Worm (Caenorhabditis elegans) whole organism, L2 larva: ENCODE results near the gene str-253.

Experiments used
- C34F6.9 ChIP-seq: fragments of 150-350 bp; optimal IDR thresholded peaks from 2 replicates; lab custom pipeline; 2014; ENCODE audit warnings: missing biosample characterization, missing genetic modification characterization
- F13H6.1 ChIP-seq: sonication (generic microtip); optimal IDR thresholded peaks from 2 replicates; lab custom pipeline; 2016; ENCODE audit warnings: missing genetic modification characterization, missing compliant biosample characterization
- Y55F3AM.14 ChIP-seq: fragments of 200-800 bp; sonication (Bioruptor generic); optimal IDR thresholded peaks from 2 replicates; lab custom pipeline; 2018; ENCODE audit warnings: mild to moderate bottlenecking, missing genetic modification characterization, missing compliant biosample characterization
- ZK546.5 ChIP-seq: sonication (generic microtip); optimal IDR thresholded peaks from 2 replicates; lab custom pipeline; 2017; ENCODE audit warnings: missing biosample characterization, missing genetic modification characterization
- aly-2 ChIP-seq: fragments of 150-350 bp; optimal IDR thresholded peaks from 2 replicates; lab custom pipeline; 2014; ENCODE audit warnings: missing biosample characterization, missing genetic modification characterization
- blmp-1 ChIP-seq: sonication (generic microtip); optimal IDR thresholded peaks from 2 replicates; lab custom pipeline; 2017; ENCODE audit warnings: missing genetic modification characterization, mild to moderate bottlenecking, missing compliant biosample characterization, antibody characterized with exemption, moderate library complexity; ENCODE audit not compliant: insufficient read depth
- crh-2 ChIP-seq: sonication (generic microtip); optimal IDR thresholded peaks from 2 replicates; lab custom pipeline; 2017; ENCODE audit warnings: missing biosample characterization, missing genetic modification characterization
- egl-27 ChIP-seq: sonication (generic microtip); optimal IDR thresholded peaks from 3 replicates; lab custom pipeline; 2017; ENCODE audit warnings: missing biosample characterization, missing genetic modification reagents, missing genetic modification characterization
- elt-3 ChIP-seq: sonication (generic microtip); optimal IDR thresholded peaks from 2 replicates; lab custom pipeline; 2017; ENCODE audit warnings: missing biosample characterization, missing genetic modification characterization
- gmeb-1 ChIP-seq: fragments of 150-350 bp; optimal IDR thresholded peaks from 2 replicates; lab custom pipeline; 2014; ENCODE audit warnings: missing biosample characterization, missing genetic modification characterization
- lin-11 ChIP-seq: fragments of 150-350 bp; sonication (generic microtip); optimal IDR thresholded peaks from 2 replicates; lab custom pipeline; 2014; ENCODE audit warnings: missing biosample characterization, missing genetic modification characterization, inconsistent platforms, mixed read lengths
- lin-13 ChIP-seq: fragments of 150-350 bp; optimal IDR thresholded peaks from 2 replicates; lab custom pipeline; 2014; ENCODE audit warnings: missing biosample characterization, missing genetic modification reagents, missing genetic modification characterization
- lin-39 ChIP-seq: fragments of 150-350 bp; optimal IDR thresholded peaks from 2 replicates; lab custom pipeline; 2014; ENCODE audit warnings: missing biosample characterization, missing genetic modification reagents, missing genetic modification characterization
- lsy-2 ChIP-seq, 2 experiments: fragments of 150-350 bp in 1 of 2; sonication (generic microtip) in 1 of 2; optimal IDR thresholded peaks; 2 replicates each; lab custom pipeline; 2014 to 2017; ENCODE audit warnings: missing biosample characterization in 2 of 2, missing genetic modification characterization in 2 of 2
- mab-5 ChIP-seq: fragments of 150-350 bp; optimal IDR thresholded peaks from 2 replicates; lab custom pipeline; 2014; ENCODE audit warnings: missing biosample characterization, missing genetic modification characterization
- mdl-1 ChIP-seq, 2 experiments: fragments of 150-350 bp in 1 of 2; sonication (generic microtip) in 1 of 2; optimal IDR thresholded peaks; 2 replicates each; lab custom pipeline; 2017; ENCODE audit warnings: missing biosample characterization in 2 of 2, missing genetic modification characterization in 2 of 2
- nhr-10 ChIP-seq: sonication (generic microtip); optimal IDR thresholded peaks from 2 replicates; lab custom pipeline; 2017; ENCODE audit warnings: missing biosample characterization, missing genetic modification characterization
- nhr-25 ChIP-seq: fragments of 150-350 bp; sonication (generic microtip); optimal IDR thresholded peaks from 3 replicates; lab custom pipeline; 2014; ENCODE audit warnings: missing biosample characterization, missing genetic modification characterization
- nhr-77 ChIP-seq: fragments of 150-350 bp; optimal IDR thresholded peaks from 2 replicates; lab custom pipeline; 2014; ENCODE audit warnings: missing biosample characterization, missing genetic modification characterization
- sem-4 ChIP-seq: fragments of 150-350 bp; optimal IDR thresholded peaks from 2 replicates; lab custom pipeline; 2014; ENCODE audit warnings: missing biosample characterization, missing genetic modification reagents, missing genetic modification characterization
- skn-1 ChIP-seq: sonication (generic microtip); optimal IDR thresholded peaks from 2 replicates; lab custom pipeline; 2017; ENCODE audit warnings: missing biosample characterization, missing genetic modification characterization
- sma-9 ChIP-seq, 2 experiments: fragments of 150-350 bp in 1 of 2; sonication (generic microtip) in 1 of 2; optimal IDR thresholded peaks; 2 replicates each; lab custom pipeline; 2014 to 2016; ENCODE audit warnings: missing genetic modification characterization in 2 of 2, mild to moderate bottlenecking in 1 of 2, missing biosample characterization in 1 of 2, missing compliant biosample characterization in 1 of 2, missing genetic modification reagents in 1 of 2, moderate library complexity in 1 of 2
- unc-39 ChIP-seq: fragments of 150-350 bp; optimal IDR thresholded peaks from 2 replicates; lab custom pipeline; 2014; ENCODE audit warnings: missing biosample characterization, missing genetic modification characterization
- unc-62 ChIP-seq: fragments of 150-350 bp; optimal IDR thresholded peaks from 2 replicates; lab custom pipeline; 2014; ENCODE audit warnings: missing biosample characterization, missing genetic modification reagents, missing genetic modification characterization
- zag-1 ChIP-seq: fragments of 150-350 bp; optimal IDR thresholded peaks from 2 replicates; lab custom pipeline; 2014; ENCODE audit warnings: missing biosample characterization, missing genetic modification characterization
- ztf-1 ChIP-seq: fragments of 200-800 bp; sonication (Bioruptor generic); conservative IDR thresholded peaks from 2 replicates; pipeline ENCODE4 v1.3.6; 2022; ENCODE audit warnings: missing genetic modification characterization, missing compliant biosample characterization
- ztf-11 ChIP-seq: sonication (generic microtip); optimal IDR thresholded peaks from 2 replicates; lab custom pipeline; 2017; ENCODE audit warnings: missing biosample characterization, missing genetic modification characterization

The str-253 gene

ce11 chrV:2206181-2206580 lies 48.2 kb downstream of the str-253 start, which contains the start of gene srt-40:
Gene srt-40, minus strand, starts transcription at chrV:2206281.
- TF ChIP-seq crh-2 (tag; lab: Kevin White, UChicago) = no peak
- no peak for TF ChIP-seq F13H6.1 (tag; lab: Kevin White, UChicago)
- TF ChIP-seq mab-5 (tag; lab: Kevin White, UChicago) = no peak
- TF ChIP-seq elt-3 (tag; lab: Kevin White, UChicago) = no peak
- no peak for TF ChIP-seq mdl-1 (tag; optimal IDR thresholded peaks at IDR 0.05; lab: Kevin White, UChicago)
- no peak for TF ChIP-seq nhr-25 (tag; lab: Kevin White, UChicago)
- TF ChIP-seq lin-39 (tag; lab: Kevin White, UChicago) = no peak
- TF ChIP-seq nhr-10 (tag; lab: Kevin White, UChicago) = no peak
- no peak for TF ChIP-seq ztf-1 (GFP tag; lab: Robert Waterston, UW)
- no peak for TF ChIP-seq lsy-2 (tag; optimal IDR thresholded peaks at IDR 0.05; lab: Kevin White, UChicago)
- TF ChIP-seq unc-62 (GFP tag; lab: Kevin White, UChicago) = no peak
- TF ChIP-seq ZK546.5 = no peak
- TF ChIP-seq sem-4 (tag; lab: Kevin White, UChicago) = no peak
- TF ChIP-seq egl-27 = no peak
- TF ChIP-seq lin-11 = no peak
- no peak for TF ChIP-seq unc-39
- no peak for TF ChIP-seq nhr-77 (tag; lab: Kevin White, UChicago)
- TF ChIP-seq lin-13 (GFP tag; lab: Kevin White, UChicago) = no peak

- TF ChIP-seq aly-2 = no peak
- TF ChIP-seq lin-11 = no peak
- TF ChIP-seq sma-9 (GFP tag; optimal IDR thresholded peaks at IDR 0.05; lab: Kevin White, UChicago) = no peak
- no peak for TF ChIP-seq sma-9 (tag; optimal IDR thresholded peaks at IDR 0.05; lab: Kevin White, UChicago)
- TF ChIP-seq lsy-2 (tag; optimal IDR thresholded peaks at IDR 0.05; lab: Kevin White, UChicago) = no peak
- TF ChIP-seq C34F6.9 = no peak
- TF ChIP-seq skn-1 = no peak
- TF ChIP-seq blmp-1 (tag; lab: Kevin White, UChicago) = no peak
- TF ChIP-seq zag-1 (tag; lab: Kevin White, UChicago) = no peak
- no peak for TF ChIP-seq ztf-11 (tag; lab: Kevin White, UChicago)
- TF ChIP-seq lin-39 (tag; lab: Kevin White, UChicago) = no peak
- TF ChIP-seq nhr-10 (tag; lab: Kevin White, UChicago) = no peak
- no peak for TF ChIP-seq ztf-1 (GFP tag; lab: Robert Waterston, UW)
- no peak for TF ChIP-seq Y55F3AM.14 (GFP tag; lab: Kevin White, UChicago)
- TF ChIP-seq gmeb-1 (tag; lab: Kevin White, UChicago) = no peak
- TF ChIP-seq mab-5 (tag; lab: Kevin White, UChicago) = no peak
- TF ChIP-seq mdl-1 (tag; optimal IDR thresholded peaks at IDR 0.05; lab: Kevin White, UChicago) = no peak
- no peak for TF ChIP-seq ZK546.5
Observed at ce11 chrV:2204080-2204479, 50.3 kb downstream of the str-253 start, which contains the start of gene cyp-33C12. Gene cyp-33C12, minus strand, starts transcription at chrV:2204400.
